Fruit fly (Drosophila melanogaster) whole organism, wandering third instar larva: ENCODE results near the gene Obp8a.

Source experiments
- CG32264 ChIP-seq: fragments of 200-800 bp; sonication (Bioruptor generic); optimal IDR thresholded peaks from 2 replicates; lab custom pipeline; 2016; ENCODE audit warnings: missing biosample characterization, missing genetic modification characterization
- CG9705 ChIP-seq: fragments of 200-800 bp; sonication (Bioruptor generic); optimal IDR thresholded peaks from 2 replicates; lab custom pipeline; 2018; ENCODE audit warnings: missing biosample characterization, mild to moderate bottlenecking, missing genetic modification characterization
- CrebA ChIP-seq: fragments of 200-800 bp; sonication (Bioruptor generic); optimal IDR thresholded peaks from 2 replicates; lab custom pipeline; 2016; ENCODE audit warnings: missing biosample characterization, mild to moderate bottlenecking, missing genetic modification characterization, borderline replicate concordance
- Dfd ChIP-seq: fragments of >200 bp; optimal IDR thresholded peaks from 2 replicates; lab custom pipeline; 2017; ENCODE audit warnings: missing biosample characterization, missing genetic modification characterization
- GATAd ChIP-seq: sonication (Bioruptor generic); optimal IDR thresholded peaks from 2 replicates; lab custom pipeline; 2016; ENCODE audit warnings: missing biosample characterization, missing genetic modification characterization
- HLH106 ChIP-seq: fragments of 200-800 bp; optimal IDR thresholded peaks from 3 replicates; lab custom pipeline; 2019; ENCODE audit warnings: missing biosample characterization, mild to moderate bottlenecking, missing genetic modification characterization, moderate library complexity
- Hr78 ChIP-seq: fragments of >200 bp; optimal IDR thresholded peaks from 2 replicates; lab custom pipeline; 2017; ENCODE audit warnings: missing biosample characterization, missing genetic modification characterization
- Hr83 ChIP-seq: fragments of 200-300 bp; sonication (Bioruptor generic); optimal IDR thresholded peaks from 2 replicates; lab custom pipeline; 2016; ENCODE audit warnings: missing biosample characterization, mild to moderate bottlenecking, missing genetic modification characterization, moderate library complexity; ENCODE audit not compliant: poor library complexity, severe bottlenecking
- Jra ChIP-seq: sonication (Bioruptor generic); optimal IDR thresholded peaks from 2 replicates; lab custom pipeline; 2016; ENCODE audit warnings: missing biosample characterization, missing genetic modification characterization
- Mio ChIP-seq: sonication (Bioruptor generic); optimal IDR thresholded peaks from 2 replicates; lab custom pipeline; 2016; ENCODE audit warnings: missing biosample characterization, missing genetic modification characterization
- Myc ChIP-seq: fragments of >200 bp; optimal IDR thresholded peaks from 2 replicates; lab custom pipeline; 2017
- N ChIP-seq: fragments of >200 bp; optimal IDR thresholded peaks from 2 replicates; lab custom pipeline; 2018; ENCODE audit warnings: missing biosample characterization, missing external identifiers, missing genetic modification characterization
- OdsH ChIP-seq: fragments of 200-800 bp; sonication (Bioruptor generic); optimal IDR thresholded peaks from 2 replicates; lab custom pipeline; 2016; ENCODE audit warnings: missing biosample characterization, mild to moderate bottlenecking, missing genetic modification characterization
- Rel ChIP-seq, 2 experiments: fragments of 200-800 bp; sonication (Bioruptor generic) in 1 of 2; optimal IDR thresholded peaks; 2 replicates in 1 of 2; 3 replicates in 1 of 2; lab custom pipeline; 2016 to 2019; ENCODE audit warnings: mild to moderate bottlenecking in 2 of 2, missing biosample characterization in 2 of 2, missing genetic modification characterization in 2 of 2, moderate library complexity in 1 of 2
- Sp1 ChIP-seq: fragments of 200-800 bp; sonication (Bioruptor generic); optimal IDR thresholded peaks from 3 replicates; lab custom pipeline; 2019; ENCODE audit warnings: missing biosample characterization, mild to moderate bottlenecking, missing genetic modification characterization, moderate library complexity
- Vsx2 ChIP-seq: fragments of 200-300, 225-300 bp; sonication (Bioruptor generic); optimal IDR thresholded peaks from 2 replicates; lab custom pipeline; 2018; ENCODE audit warnings: missing biosample characterization, missing genetic modification characterization; ENCODE audit not compliant: partially characterized antibody
- dl ChIP-seq, 2 experiments: fragments of 175-275, 200-275 bp in 1 of 2; fragments of 200-275 bp in 1 of 2; sonication (Bioruptor generic); optimal IDR thresholded peaks; lab custom pipeline; 2018; ENCODE audit warnings: mild to moderate bottlenecking in 2 of 2, missing biosample characterization in 2 of 2, missing genetic modification characterization in 2 of 2, moderate library complexity in 2 of 2; ENCODE audit not compliant: partially characterized antibody in 2 of 2, insufficient read depth in 1 of 2
- dmrt93B ChIP-seq: fragments of 200-800 bp; sonication (Bioruptor generic); optimal IDR thresholded peaks from 2 replicates; lab custom pipeline; 2018; ENCODE audit warnings: missing biosample characterization, mild to moderate bottlenecking, missing genetic modification characterization
- dsf ChIP-seq: sonication (Bioruptor generic); optimal IDR thresholded peaks from 2 replicates; lab custom pipeline; 2016; ENCODE audit warnings: missing biosample characterization, missing genetic modification characterization, borderline replicate concordance
- ey ChIP-seq: fragments of 200-800 bp; sonication (Bioruptor generic); optimal IDR thresholded peaks from 2 replicates; lab custom pipeline; 2016; ENCODE audit warnings: missing biosample characterization, missing genetic modification characterization
- foxo ChIP-seq, 2 experiments: fragments of 200-800 bp; sonication (Bioruptor generic); optimal IDR thresholded peaks; 2 replicates in 1 of 2; 3 replicates in 1 of 2; lab custom pipeline; 2016 to 2017; ENCODE audit warnings: missing biosample characterization in 2 of 2, missing genetic modification characterization in 2 of 2
- fru ChIP-seq: fragments of 200-800 bp; sonication (Bioruptor generic); optimal IDR thresholded peaks from 3 replicates; lab custom pipeline; 2016; ENCODE audit warnings: missing biosample characterization, mild to moderate bottlenecking, missing genetic modification characterization
- h ChIP-seq: fragments of 200-800 bp; sonication (Bioruptor generic); optimal IDR thresholded peaks from 3 replicates; lab custom pipeline; 2016; ENCODE audit warnings: missing biosample characterization, mild to moderate bottlenecking, missing genetic modification characterization
- jim ChIP-seq: fragments of 175-275, 200-325 bp; sonication (Bioruptor generic); optimal IDR thresholded peaks from 2 replicates; lab custom pipeline; 2016; ENCODE audit warnings: missing biosample characterization, mild to moderate bottlenecking, missing genetic modification characterization
- psq ChIP-seq: fragments of 200-800 bp; sonication (Bioruptor generic); optimal IDR thresholded peaks from 3 replicates; lab custom pipeline; 2017; ENCODE audit warnings: missing biosample characterization, mild to moderate bottlenecking, missing genetic modification characterization, moderate library complexity
- rgr ChIP-seq: fragments of 200-800 bp; sonication (Bioruptor generic); optimal IDR thresholded peaks from 3 replicates; lab custom pipeline; 2016; ENCODE audit warnings: missing biosample characterization, mild to moderate bottlenecking, missing genetic modification characterization
- sv ChIP-seq: fragments of 200-800 bp; sonication (Bioruptor generic); optimal IDR thresholded peaks from 3 replicates; lab custom pipeline; 2016; ENCODE audit warnings: missing biosample characterization, missing genetic modification characterization
- tai ChIP-seq: sonication (Bioruptor generic); optimal IDR thresholded peaks from 2 replicates; lab custom pipeline; 2016; ENCODE audit warnings: missing biosample characterization, missing genetic modification characterization
- usp ChIP-seq: fragments of >200 bp; optimal IDR thresholded peaks from 2 replicates; lab custom pipeline; 2017; ENCODE audit warnings: missing biosample characterization, missing genetic modification characterization

Obp8a gene

dm6 chrX:9216572-9216971 is 1.9 kb downstream of the Obp8a start, which contains the start of gene CG15369:
TSS of gene CG15369 (plus strand) at chrX:9216872.
- TF ChIP-seq sv (GFP tag; lab: Kevin White, UChicago) = no peak

- no peak for TF ChIP-seq CrebA (GFP tag; lab: Kevin White, UChicago)
- TF ChIP-seq foxo (GFP tag; optimal IDR thresholded peaks at IDR 0.05; lab: Kevin White, UChicago) = peak in 1 of 2 experiments; percentile 3
Observed at dm6 chrX:9220434-9220833, 5.8 kb downstream of the Obp8a start.

- TF ChIP-seq usp (GFP tag; lab: Kevin White, UChicago) (no peak), Vsx2 (GFP tag; lab: Kevin White, UChicago) (no peak), Hr83 (no peak), ey (no peak), Sp1 (no peak)
Observed at dm6 chrX:9223182-9223581, 8.5 kb downstream of the Obp8a start, which contains the start of gene t. TSS of gene t (minus strand) at chrX:9223257.

dm6 chrX:9224423-9224822 is 9.7 kb downstream of the Obp8a start:
- TF ChIP-seq HLH106 (tag; lab: Kevin White, UChicago) (no peak), jim (no peak), dsf (GFP tag; lab: Kevin White, UChicago) (no peak), Myc (lab: Kevin White, UChicago) (no peak), CG32264 (GFP tag; lab: Kevin White, UChicago) (no peak), Hr78 (GFP tag; lab: Kevin White, UChicago) (no peak), CG9705 (no peak), Mio (no peak), tai (GFP tag; lab: Kevin White, UChicago) (no peak), N (GFP tag; lab: Kevin White, UChicago) (no peak), Rel (GFP tag; optimal IDR thresholded peaks at IDR 0.05; lab: Kevin White, UChicago) (no peak), Rel (tag; optimal IDR thresholded peaks at IDR 0.05; lab: Kevin White, UChicago) (no peak)

dm6 chrX:9225137-9225536 is 10.5 kb downstream of the Obp8a start, which contains the start of gene CG15370:
TSS of gene CG15370 (plus strand) at chrX:9225437.
- TF ChIP-seq CG32264 (GFP tag; lab: Kevin White, UChicago) (no peak), Sp1 (no peak), rgr (no peak), GATAd (GFP tag; lab: Kevin White, UChicago) (no peak), HLH106 (tag; lab: Kevin White, UChicago) (no peak), psq (GFP tag; lab: Kevin White, UChicago) (no peak), fru (GFP tag; lab: Kevin White, UChicago) (no peak), Vsx2 (GFP tag; lab: Kevin White, UChicago) (no peak), Jra (GFP tag; lab: Kevin White, UChicago) (no peak), Dfd (GFP tag; lab: Kevin White, UChicago) (no peak), dl (GFP tag; optimal IDR thresholded peaks at IDR 0.05; lab: Kevin White, UChicago; ENCODE audit: insufficient read depth in 1 of 2, partially characterized antibody in 2 of 2) (no peak), h (no peak), Rel (GFP tag; optimal IDR thresholded peaks at IDR 0.05; lab: Kevin White, UChicago) (no peak), Rel (tag; optimal IDR thresholded peaks at IDR 0.05; lab: Kevin White, UChicago) (no peak), foxo (GFP tag; optimal IDR thresholded peaks at IDR 0.05; lab: Kevin White, UChicago) (no peak)

dm6 chrX:9226837-9227236 is 12.2 kb downstream of the Obp8a start, which contains the start of gene Gr8a:
TSS of gene Gr8a (plus strand) at chrX:9227137.
- no peak for TF ChIP-seq HLH106 (tag; lab: Kevin White, UChicago)
- TF ChIP-seq Hr78 (GFP tag; lab: Kevin White, UChicago) = no peak
- TF ChIP-seq dmrt93B (GFP tag; lab: Kevin White, UChicago) = no peak

dm6 chrX:9232199-9232598 is 17.5 kb downstream of the Obp8a start, which contains the start of gene CG12121:
TSS of gene CG12121 (minus strand) at chrX:9232378.
- no peak for TF ChIP-seq Rel (GFP tag; optimal IDR thresholded peaks at IDR 0.05; lab: Kevin White, UChicago)
- peak; percentile 94 for TF ChIP-seq Rel (tag; optimal IDR thresholded peaks at IDR 0.05; lab: Kevin White, UChicago)
- peak; percentile 71 for TF ChIP-seq Vsx2 (GFP tag; lab: Kevin White, UChicago)
- no peak for TF ChIP-seq OdsH (GFP tag; lab: Kevin White, UChicago)
